Fruit fly (Drosophila melanogaster) whole organism, embryonic: ENCODE results near the gene CG12075.
A peak's percentile ranks its signal among the peaks of the same experiment; 100 is the strongest.

Source experiments
- Ada2b ChIP-seq: fragments of 200-800 bp; sonication (Bioruptor generic); IDR thresholded peaks from 2 replicates; pipeline ENCODE4 v1.3.6; 2022; ENCODE audit warnings: missing biosample characterization, missing genetic modification characterization
- Asciz ChIP-seq: fragments of 200-800 bp; sonication (Bioruptor generic); optimal IDR thresholded peaks from 2 replicates; lab custom pipeline; 2017; ENCODE audit warnings: missing biosample characterization, mild to moderate bottlenecking, missing genetic modification characterization, missing genetic modification reagents
- Atf3 ChIP-seq: fragments of 200-800 bp; sonication (Bioruptor generic); optimal IDR thresholded peaks from 3 replicates; lab custom pipeline; 2016; ENCODE audit warnings: missing biosample characterization, missing genetic modification characterization
- C15 ChIP-seq: fragments of 200-800 bp; sonication (Bioruptor generic); IDR thresholded peaks from 3 replicates; pipeline ENCODE4 v1.3.6; 2022; ENCODE audit warnings: missing biosample characterization, missing genetic modification characterization
- CG11247 ChIP-seq: fragments of 200-800 bp; sonication (Bioruptor generic); IDR thresholded peaks from 2 replicates; pipeline ENCODE4 v1.3.6; 2022; ENCODE audit warnings: missing biosample characterization, missing genetic modification characterization
- CG13624 ChIP-seq: fragments of 200-800 bp; sonication (Bioruptor generic); optimal IDR thresholded peaks from 2 replicates; lab custom pipeline; 2016; ENCODE audit warnings: missing biosample characterization, missing genetic modification characterization
- CG2129 ChIP-seq: fragments of 200-800 bp; sonication (Bioruptor generic); IDR thresholded peaks from 2 replicates; pipeline ENCODE4 v1.3.6; 2022; ENCODE audit warnings: missing biosample characterization, missing genetic modification characterization; ENCODE audit not compliant: partially characterized antibody
- CG2678 ChIP-seq: fragments of 200-800 bp; sonication (Bioruptor generic); optimal IDR thresholded peaks from 3 replicates; lab custom pipeline; 2019; ENCODE audit warnings: missing biosample characterization, mild to moderate bottlenecking, missing genetic modification characterization, moderate library complexity
- CG31365 ChIP-seq: fragments of 200-800 bp; sonication (Bioruptor generic); optimal IDR thresholded peaks from 2 replicates; lab custom pipeline; 2018; ENCODE audit warnings: missing biosample characterization, mild to moderate bottlenecking, missing genetic modification characterization
- CG31388 ChIP-seq: fragments of 200-800 bp; sonication (Bioruptor generic); optimal IDR thresholded peaks from 2 replicates; lab custom pipeline; 2016; ENCODE audit warnings: missing biosample characterization, missing genetic modification characterization
- CG4424 ChIP-seq: fragments of 200-800 bp; sonication (Bioruptor generic); optimal IDR thresholded peaks from 3 replicates; lab custom pipeline; 2016; ENCODE audit warnings: missing biosample characterization, missing genetic modification characterization
- CG6654 ChIP-seq: fragments of 200-800 bp; sonication (Bioruptor generic); optimal IDR thresholded peaks from 2 replicates; lab custom pipeline; 2017; ENCODE audit warnings: missing biosample characterization, mild to moderate bottlenecking, missing genetic modification characterization
- CG8281 ChIP-seq: fragments of 200-800 bp; sonication (Bioruptor generic); optimal IDR thresholded peaks from 2 replicates; lab custom pipeline; 2018; ENCODE audit warnings: missing biosample characterization, mild to moderate bottlenecking, missing genetic modification characterization, moderate library complexity
- CG8478 ChIP-seq: fragments of >200 bp; optimal IDR thresholded peaks from 2 replicates; lab custom pipeline; 2018
- CG9437 ChIP-seq: fragments of 200-800 bp; sonication (Bioruptor generic); optimal IDR thresholded peaks from 2 replicates; lab custom pipeline; 2018; ENCODE audit warnings: missing biosample characterization, mild to moderate bottlenecking, missing genetic modification characterization
- CG9876 ChIP-seq: fragments of 200-800 bp; sonication (Bioruptor generic); optimal IDR thresholded peaks from 2 replicates; lab custom pipeline; 2016; ENCODE audit warnings: missing biosample characterization, missing genetic modification characterization
- Dref ChIP-seq: fragments of 200-800 bp; sonication (Bioruptor generic); IDR thresholded peaks from 2 replicates; pipeline ENCODE4 v1.3.6; 2022; ENCODE audit warnings: missing biosample characterization, missing genetic modification characterization
- HLH54F ChIP-seq: fragments of 200-800 bp; sonication (Bioruptor generic); optimal IDR thresholded peaks from 3 replicates; lab custom pipeline; 2016; ENCODE audit warnings: missing biosample characterization, missing genetic modification characterization
- HmgD ChIP-seq: fragments of 200-800 bp; sonication (Bioruptor generic); optimal IDR thresholded peaks from 3 replicates; lab custom pipeline; 2016; ENCODE audit warnings: missing biosample characterization, missing genetic modification characterization
- MBD-R2 ChIP-seq: fragments of 200-800 bp; sonication (Bioruptor generic); IDR thresholded peaks from 2 replicates; pipeline ENCODE4 v1.3.6; 2022; ENCODE audit warnings: missing biosample characterization, missing genetic modification characterization
- Med ChIP-seq: fragments of 200-800 bp; sonication (Bioruptor generic); peaks from one replicate; lab custom pipeline; 2016; ENCODE audit warnings: missing biosample characterization, missing genetic modification characterization, mild to moderate bottlenecking, inconsistent platforms, moderate library complexity
- NC2β ChIP-seq: fragments of 200-800 bp; sonication (Bioruptor generic); optimal IDR thresholded peaks from 2 replicates; lab custom pipeline; 2016; ENCODE audit warnings: missing biosample characterization, missing genetic modification characterization
- Nf-YC ChIP-seq: fragments of 200-800 bp; optimal IDR thresholded peaks from 3 replicates; lab custom pipeline; 2019; ENCODE audit warnings: missing biosample characterization, mild to moderate bottlenecking, missing genetic modification characterization, moderate library complexity
- PHDP ChIP-seq: fragments of 200-800 bp; sonication (Bioruptor generic); optimal IDR thresholded peaks from 3 replicates; lab custom pipeline; 2018; ENCODE audit warnings: missing biosample characterization, mild to moderate bottlenecking, missing genetic modification characterization, moderate library complexity
- Poxn ChIP-seq: fragments of 200-800 bp; sonication (Bioruptor generic); IDR thresholded peaks from 2 replicates; pipeline ENCODE4 v1.3.6; 2022; ENCODE audit warnings: missing biosample characterization, missing genetic modification characterization
- Rfx ChIP-seq: fragments of 200-800 bp; sonication (Bioruptor generic); IDR thresholded peaks from 2 replicates; pipeline ENCODE4 v1.3.6; 2022; ENCODE audit warnings: missing biosample characterization, missing genetic modification characterization
- Sin3A ChIP-seq: fragments of >200 bp; optimal IDR thresholded peaks from 2 replicates; lab custom pipeline; 2018
- Six4 ChIP-seq: fragments of 200-800 bp; sonication (Bioruptor generic); optimal IDR thresholded peaks from 2 replicates; lab custom pipeline; 2016; ENCODE audit warnings: missing biosample characterization, missing genetic modification characterization
- Trl ChIP-seq, 3 experiments: fragments of >200 bp in 2 of 3; fragments of 200-800 bp in 1 of 3; sonication (Bioruptor generic) in 1 of 3; optimal IDR thresholded peaks; 2 replicates in 1 of 3; 3 replicates in 2 of 3; lab custom pipeline; 2016 to 2017; ENCODE audit warnings: missing biosample characterization in 1 of 3, missing genetic modification characterization in 1 of 3
- YL-1 ChIP-seq: fragments of 200-800 bp; sonication (Bioruptor generic); optimal IDR thresholded peaks from 3 replicates; lab custom pipeline; 2017; ENCODE audit warnings: missing biosample characterization, mild to moderate bottlenecking, missing genetic modification characterization
- abd-A ChIP-seq: fragments of 200-800 bp; sonication (Bioruptor generic); optimal IDR thresholded peaks from 3 replicates; lab custom pipeline; 2019; ENCODE audit warnings: missing biosample characterization, mild to moderate bottlenecking, missing genetic modification characterization, moderate library complexity
- danr ChIP-seq: fragments of 200-800 bp; sonication (Bioruptor generic); IDR thresholded peaks from 2 replicates; pipeline ENCODE4 v1.3.6; 2022; ENCODE audit warnings: missing biosample characterization, missing genetic modification characterization
- fd96Cb ChIP-seq: fragments of 200-800 bp; sonication (Bioruptor generic); optimal IDR thresholded peaks from 2 replicates; lab custom pipeline; 2018; ENCODE audit warnings: missing biosample characterization, mild to moderate bottlenecking, missing genetic modification characterization, moderate library complexity
- gsb-n ChIP-seq: fragments of 200-800 bp; sonication (Bioruptor generic); optimal IDR thresholded peaks from 3 replicates; lab custom pipeline; 2018; ENCODE audit warnings: missing biosample characterization, mild to moderate bottlenecking, missing genetic modification characterization
- hbn ChIP-seq: fragments of 200-800 bp; sonication (Bioruptor generic); IDR thresholded peaks from 2 replicates; pipeline ENCODE4 v1.3.6; 2022; ENCODE audit warnings: missing biosample characterization, missing genetic modification characterization; ENCODE audit not compliant: partially characterized antibody
- inv ChIP-seq: fragments of 200-800 bp; sonication (Bioruptor generic); IDR thresholded peaks from 2 replicates; pipeline ENCODE4 v1.3.6; 2022; ENCODE audit warnings: missing biosample characterization, missing genetic modification characterization; ENCODE audit not compliant: partially characterized antibody
- jing ChIP-seq: fragments of 200-800 bp; sonication (Bioruptor generic); optimal IDR thresholded peaks from 2 replicates; lab custom pipeline; 2018; ENCODE audit warnings: missing biosample characterization, mild to moderate bottlenecking, missing genetic modification characterization
- lov ChIP-seq, 2 experiments: fragments of 200-800 bp in 1 of 2; fragments of >200 bp in 1 of 2; sonication (Bioruptor generic) in 1 of 2; IDR thresholded peaks in 1 of 2; optimal IDR thresholded peaks in 1 of 2; 2 replicates in 1 of 2; 3 replicates in 1 of 2; pipeline versions ENCODE4 v1.3.6 to Lab custom; 2017 to 2022; ENCODE audit warnings: missing biosample characterization in 1 of 2, missing genetic modification characterization in 1 of 2
- mam ChIP-seq: fragments of 200-800 bp; sonication (Bioruptor generic); optimal IDR thresholded peaks from 3 replicates; lab custom pipeline; 2016; ENCODE audit warnings: missing biosample characterization, missing genetic modification characterization
- mirr ChIP-seq: fragments of 200-800 bp; sonication (Bioruptor generic); optimal IDR thresholded peaks from 3 replicates; lab custom pipeline; 2018; ENCODE audit warnings: missing biosample characterization, mild to moderate bottlenecking, missing genetic modification characterization
- mld ChIP-seq: fragments of 200-800 bp; sonication (Bioruptor generic); IDR thresholded peaks from 3 replicates; pipeline ENCODE4 v1.3.6; 2022; ENCODE audit warnings: missing biosample characterization, missing genetic modification characterization; ENCODE audit not compliant: partially characterized antibody
- oc ChIP-seq: fragments of 200-800 bp; sonication (Bioruptor generic); optimal IDR thresholded peaks from 2 replicates; lab custom pipeline; 2018; ENCODE audit warnings: missing biosample characterization, mild to moderate bottlenecking, missing genetic modification characterization, moderate library complexity
- pnt ChIP-seq: fragments of 200-800 bp; sonication (Bioruptor generic); optimal IDR thresholded peaks from 3 replicates; lab custom pipeline; 2016; ENCODE audit warnings: missing biosample characterization, missing genetic modification characterization
- pros ChIP-seq: fragments of 200-800 bp; sonication (Bioruptor generic); optimal IDR thresholded peaks from 3 replicates; lab custom pipeline; 2019; ENCODE audit warnings: missing biosample characterization, mild to moderate bottlenecking, missing genetic modification characterization, moderate library complexity
- rib ChIP-seq: fragments of 200-800 bp; sonication (Bioruptor generic); IDR thresholded peaks from 2 replicates; pipeline ENCODE4 v1.3.6; 2022; ENCODE audit warnings: missing biosample characterization, missing genetic modification characterization
- so ChIP-seq: fragments of 200-800 bp; sonication (Bioruptor generic); IDR thresholded peaks from 3 replicates; pipeline ENCODE4 v1.3.6; 2022; ENCODE audit warnings: missing biosample characterization, missing genetic modification characterization
- unc-4 ChIP-seq: fragments of 200-800 bp; sonication (Bioruptor generic); IDR thresholded peaks from 2 replicates; pipeline ENCODE4 v1.3.6; 2022; ENCODE audit warnings: missing biosample characterization, missing genetic modification characterization; ENCODE audit not compliant: partially characterized antibody
- vnd ChIP-seq: fragments of 200-800 bp; sonication (Bioruptor generic); IDR thresholded peaks from 3 replicates; pipeline ENCODE4 v1.3.6; 2022; ENCODE audit warnings: missing biosample characterization, missing genetic modification characterization; ENCODE audit not compliant: partially characterized antibody
- zf30C ChIP-seq: fragments of 200-800 bp; sonication (Bioruptor generic); optimal IDR thresholded peaks from 3 replicates; lab custom pipeline; 2018; ENCODE audit warnings: missing biosample characterization, mild to moderate bottlenecking, missing genetic modification characterization
- zfh1 ChIP-seq: fragments of 200-800 bp; sonication (Bioruptor generic); IDR thresholded peaks from 3 replicates; pipeline ENCODE4 v1.3.6; 2022; ENCODE audit warnings: missing biosample characterization, missing genetic modification characterization

CG12075 gene

DNA sequence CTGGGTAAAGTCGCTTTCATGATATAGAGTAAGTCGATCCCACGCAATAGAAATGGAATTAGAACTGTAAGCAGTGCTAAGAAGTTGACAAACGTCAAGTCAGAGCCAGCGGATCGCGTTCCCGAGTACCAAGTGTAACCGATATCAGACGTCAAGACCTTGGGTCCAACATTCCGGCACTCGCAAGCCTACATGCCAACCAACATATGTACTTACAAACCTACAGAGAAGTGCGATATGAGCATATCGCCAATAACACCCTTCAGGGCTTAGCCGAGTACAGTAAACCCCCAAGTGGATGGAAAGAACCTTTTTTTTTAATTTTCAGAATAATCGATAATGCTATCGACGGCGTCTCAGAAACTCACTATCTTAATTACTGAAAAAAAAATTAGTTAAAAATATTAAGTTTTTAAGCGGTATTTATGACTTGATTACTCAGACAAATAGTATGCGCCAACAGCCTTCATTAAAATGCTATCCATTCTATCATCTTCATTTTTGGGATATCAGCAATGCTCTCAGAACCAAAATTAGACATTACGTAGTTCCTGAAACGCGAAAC, 54.4 kb downstream of the CG12075 start (continued):
- no peak for TF ChIP-seq pros
- TF ChIP-seq PHDP (tag; lab: Kevin White, UChicago) = peak; percentile 72
- peak; percentile 26; the same call in 1 of the 2 replicates for TF ChIP-seq Poxn (GFP tag; lab: Robert Waterston, UW)
- no peak for TF ChIP-seq CG8478 (lab: Kevin White, UChicago)
- peak; percentile 61 for TF ChIP-seq rib
- TF ChIP-seq hbn = no peak
- TF ChIP-seq danr (GFP tag; lab: Robert Waterston, UW) = 0 out of 2 replicates have a peak, but pooled peaks have one; percentile 23
- TF ChIP-seq Atf3 = no peak
- TF ChIP-seq vnd (GFP tag; lab: Robert Waterston, UW) = no peak
- TF ChIP-seq CG9437 = no peak
- TF ChIP-seq Nf-YC = peak; percentile 5
- peak; percentile 90 for TF ChIP-seq Med (GFP tag; lab: Kevin White, UChicago)
- no peak for TF ChIP-seq unc-4 (GFP tag; lab: Robert Waterston, UW)
- TF ChIP-seq NC2β (GFP tag; lab: Kevin White, UChicago) = no peak
- peak; percentile 53 for TF ChIP-seq Ada2b (GFP tag; lab: Robert Waterston, UW)
- no peak for TF ChIP-seq abd-A (tag; lab: Kevin White, UChicago)
- TF ChIP-seq CG31388 (GFP tag; lab: Kevin White, UChicago) = no peak
- no peak for TF ChIP-seq oc (tag; lab: Kevin White, UChicago)
- no peak for TF ChIP-seq YL-1
- peak; percentile 62; the same call in 1 of the 3 replicates for TF ChIP-seq zfh1 (GFP tag; lab: Robert Waterston, UW)
- TF ChIP-seq zf30C (GFP tag; lab: Kevin White, UChicago) = no peak
- TF ChIP-seq Trl (optimal IDR thresholded peaks at IDR 0.05; lab: Kevin White, UChicago) = no peak
- peak; percentile 37 for TF ChIP-seq Trl (GFP tag; optimal IDR thresholded peaks at IDR 0.05; lab: Kevin White, UChicago)
- peak; percentile 4 for TF ChIP-seq CG13624 (GFP tag; lab: Kevin White, UChicago)
- TF ChIP-seq CG6654 (GFP tag; lab: Kevin White, UChicago) = no peak
- TF ChIP-seq Sin3A (lab: Kevin White, UChicago) = no peak
- TF ChIP-seq fd96Cb (tag; lab: Kevin White, UChicago) = peak; percentile 14
- no peak for TF ChIP-seq Dref (GFP tag; lab: Robert Waterston, UW)
- TF ChIP-seq jing = peak; percentile 1
- TF ChIP-seq lov (optimal IDR thresholded peaks at IDR 0.05; lab: Kevin White, UChicago) = no peak
- no peak for TF ChIP-seq lov (GFP tag; IDR thresholded peaks at IDR 0.05; lab: Robert Waterston, UW)
- TF ChIP-seq CG2678 = peak; percentile 78
- TF ChIP-seq CG11247 (GFP tag; lab: Robert Waterston, UW) = no peak
- TF ChIP-seq Six4 (GFP tag; lab: Kevin White, UChicago) = no peak
- TF ChIP-seq MBD-R2 (GFP tag; lab: Robert Waterston, UW) = peak; percentile 27; the same call in 1 of the 2 replicates
- no peak for TF ChIP-seq pnt (GFP tag; lab: Kevin White, UChicago)
- peak; percentile 40 for TF ChIP-seq HLH54F
- TF ChIP-seq so = 0 out of 3 replicates have a peak, but pooled peaks have one; percentile 46
- TF ChIP-seq Rfx (GFP tag; lab: Robert Waterston, UW) = peak; percentile 83
- no peak for TF ChIP-seq CG8281 (tag; lab: Kevin White, UChicago)
- TF ChIP-seq inv (GFP tag; lab: Robert Waterston, UW) = no peak
- no peak for TF ChIP-seq gsb-n (tag; lab: Kevin White, UChicago)
- TF ChIP-seq mld (GFP tag; lab: Robert Waterston, UW) = no peak
- no peak for TF ChIP-seq CG9876
- TF ChIP-seq mirr = peak; percentile 81
- TF ChIP-seq C15 (GFP tag; lab: Robert Waterston, UW) = no peak
- no peak for TF ChIP-seq CG2129
- no peak for TF ChIP-seq CG31365 (tag; lab: Kevin White, UChicago)
- peak; percentile 14 for TF ChIP-seq CG4424
- TF ChIP-seq HmgD = no peak
- peak; percentile 50 for TF ChIP-seq mam (GFP tag; lab: Kevin White, UChicago)
- TF ChIP-seq Asciz (GFP tag; lab: Kevin White, UChicago) = peak; percentile 26
